Worm (Caenorhabditis elegans) whole organism, L4 larva: ENCODE measurements around the gene ZC13.10.

ENCODE experiments used
- duxl-1 ChIP-seq: sonication (generic microtip); optimal IDR thresholded peaks from 2 replicates; lab custom pipeline; 2016; ENCODE audit warnings: mild to moderate bottlenecking, missing genetic modification characterization, moderate library complexity, missing compliant biosample characterization; ENCODE audit not compliant: poor library complexity
- egl-27 ChIP-seq: sonication (generic microtip); optimal IDR thresholded peaks from 3 replicates; lab custom pipeline; 2017; ENCODE audit warnings: missing biosample characterization, missing genetic modification reagents, missing genetic modification characterization
- lin-15B ChIP-seq: fragments of 150-350 bp; sonication (generic microtip); optimal IDR thresholded peaks from 3 replicates; lab custom pipeline; 2014; ENCODE audit warnings: missing biosample characterization, missing genetic modification characterization
- mdl-1 ChIP-seq, 2 experiments: fragments of 150-350 bp in 1 of 2; sonication (generic microtip) in 1 of 2; optimal IDR thresholded peaks; 2 replicates each; lab custom pipeline; 2014 to 2017; ENCODE audit warnings: missing biosample characterization in 2 of 2, missing genetic modification characterization in 2 of 2
- mxl-3 ChIP-seq: fragments of 200-800 bp; sonication (Bioruptor generic); optimal IDR thresholded peaks from 2 replicates; lab custom pipeline; 2018; ENCODE audit warnings: mild to moderate bottlenecking, missing genetic modification characterization, missing compliant biosample characterization
- nhr-237 ChIP-seq: sonication (generic microtip); optimal IDR thresholded peaks from 2 replicates; lab custom pipeline; 2017; ENCODE audit warnings: missing biosample characterization, missing genetic modification characterization
- nhr-76 ChIP-seq: fragments of 150-350 bp; optimal IDR thresholded peaks from 2 replicates; lab custom pipeline; 2014; ENCODE audit warnings: missing biosample characterization, missing genetic modification characterization
- unc-62 ChIP-seq, 3 experiments: fragments of 150-350 bp in 1 of 3; sonication (generic microtip); optimal IDR thresholded peaks in 2 of 3; peaks in 1 of 3; 1 replicate in 1 of 3; 2 replicates in 2 of 3; lab custom pipeline; 2014 to 2017; ENCODE audit warnings: missing biosample characterization in 3 of 3, missing genetic modification characterization in 3 of 3, missing genetic modification reagents in 3 of 3, missing genotype in 1 of 3

DNA sequence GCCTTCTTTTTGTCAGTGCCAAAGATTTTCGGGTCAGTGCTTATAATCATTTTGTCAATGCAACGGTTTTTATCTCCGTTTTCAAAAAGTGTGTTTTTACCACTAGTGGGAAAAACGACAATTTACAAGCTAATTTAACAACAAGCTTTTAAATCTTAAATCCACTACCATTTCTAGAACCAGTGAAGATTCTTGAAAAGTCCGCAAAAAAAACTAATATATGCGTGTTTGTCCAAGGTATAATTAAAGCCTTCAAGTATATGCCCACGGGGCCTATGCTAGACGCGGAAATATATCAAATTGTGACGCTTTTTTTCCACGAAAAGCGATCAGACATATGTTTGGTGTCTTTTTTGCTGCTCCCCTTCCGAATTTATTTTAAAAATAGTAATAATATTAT is 10.2 kb upstream of the ZC13.10 start:
- no peak for TF ChIP-seq nhr-76 (tag; lab: Kevin White, UChicago)
- no peak for TF ChIP-seq lin-15B (tag; lab: Kevin White, UChicago)
- no peak for TF ChIP-seq duxl-1
- no peak for TF ChIP-seq mdl-1 (tag; optimal IDR thresholded peaks at IDR 0.05; lab: Kevin White, UChicago)
- TF ChIP-seq nhr-237 (tag; lab: Kevin White, UChicago): no peak
- TF ChIP-seq mxl-3 (GFP tag; lab: Kevin White, UChicago): no peak
- peak in 1 of 2 experiments; percentile 95 for TF ChIP-seq unc-62 (GFP tag; optimal IDR thresholded peaks at IDR 0.05 in 1 of 2; lab: Kevin White, UChicago)
- no peak for TF ChIP-seq unc-62 (tag; optimal IDR thresholded peaks at IDR 0.05; lab: Kevin White, UChicago)
- TF ChIP-seq egl-27 (tag; lab: Kevin White, UChicago): no peak
